Fruit fly (Drosophila melanogaster) whole organism, wandering third instar larva: Measurements from ENCODE around the gene sphe.

Experiments
- Abd-B ChIP-seq: fragments of >200 bp; optimal IDR thresholded peaks from 2 replicates; lab custom pipeline; 2017; ENCODE audit warnings: missing biosample characterization, missing genetic modification characterization
- CG32264 ChIP-seq: fragments of 200-800 bp; sonication (Bioruptor generic); optimal IDR thresholded peaks from 2 replicates; lab custom pipeline; 2016; ENCODE audit warnings: missing biosample characterization, missing genetic modification characterization
- CG9705 ChIP-seq: fragments of 200-800 bp; sonication (Bioruptor generic); optimal IDR thresholded peaks from 2 replicates; lab custom pipeline; 2018; ENCODE audit warnings: missing biosample characterization, mild to moderate bottlenecking, missing genetic modification characterization
- Dfd ChIP-seq: fragments of >200 bp; optimal IDR thresholded peaks from 2 replicates; lab custom pipeline; 2017; ENCODE audit warnings: missing biosample characterization, missing genetic modification characterization
- Dif ChIP-seq: fragments of 200-275, 200-300 bp; sonication (Bioruptor generic); optimal IDR thresholded peaks from 2 replicates; lab custom pipeline; 2018; ENCODE audit warnings: missing biosample characterization, missing genetic modification characterization; ENCODE audit not compliant: partially characterized antibody
- GATAd ChIP-seq: sonication (Bioruptor generic); optimal IDR thresholded peaks from 2 replicates; lab custom pipeline; 2016; ENCODE audit warnings: missing biosample characterization, missing genetic modification characterization
- Hnf4 ChIP-seq: fragments of 200-800 bp; sonication (Bioruptor generic); optimal IDR thresholded peaks from 2 replicates; lab custom pipeline; 2016; ENCODE audit warnings: missing biosample characterization, mild to moderate bottlenecking, missing genetic modification characterization
- Hr78 ChIP-seq: fragments of >200 bp; optimal IDR thresholded peaks from 2 replicates; lab custom pipeline; 2017; ENCODE audit warnings: missing biosample characterization, missing genetic modification characterization
- Hr83 ChIP-seq: fragments of 200-300 bp; sonication (Bioruptor generic); optimal IDR thresholded peaks from 2 replicates; lab custom pipeline; 2016; ENCODE audit warnings: missing biosample characterization, mild to moderate bottlenecking, missing genetic modification characterization, moderate library complexity; ENCODE audit not compliant: poor library complexity, severe bottlenecking
- Jra ChIP-seq: sonication (Bioruptor generic); optimal IDR thresholded peaks from 2 replicates; lab custom pipeline; 2016; ENCODE audit warnings: missing biosample characterization, missing genetic modification characterization
- Mio ChIP-seq: sonication (Bioruptor generic); optimal IDR thresholded peaks from 2 replicates; lab custom pipeline; 2016; ENCODE audit warnings: missing biosample characterization, missing genetic modification characterization
- Myc ChIP-seq: fragments of >200 bp; optimal IDR thresholded peaks from 2 replicates; lab custom pipeline; 2017
- N ChIP-seq: fragments of >200 bp; optimal IDR thresholded peaks from 2 replicates; lab custom pipeline; 2018; ENCODE audit warnings: missing biosample characterization, missing external identifiers, missing genetic modification characterization
- OdsH ChIP-seq: fragments of 200-800 bp; sonication (Bioruptor generic); optimal IDR thresholded peaks from 2 replicates; lab custom pipeline; 2016; ENCODE audit warnings: missing biosample characterization, mild to moderate bottlenecking, missing genetic modification characterization
- Rel ChIP-seq, 2 experiments: fragments of 200-800 bp; sonication (Bioruptor generic) in 1 of 2; optimal IDR thresholded peaks; 2 replicates in 1 of 2; 3 replicates in 1 of 2; lab custom pipeline; 2016 to 2019; ENCODE audit warnings: mild to moderate bottlenecking in 2 of 2, missing biosample characterization in 2 of 2, missing genetic modification characterization in 2 of 2, moderate library complexity in 1 of 2
- Sp1 ChIP-seq: fragments of 200-800 bp; sonication (Bioruptor generic); optimal IDR thresholded peaks from 3 replicates; lab custom pipeline; 2019; ENCODE audit warnings: missing biosample characterization, mild to moderate bottlenecking, missing genetic modification characterization, moderate library complexity
- Vsx2 ChIP-seq: fragments of 200-300, 225-300 bp; sonication (Bioruptor generic); optimal IDR thresholded peaks from 2 replicates; lab custom pipeline; 2018; ENCODE audit warnings: missing biosample characterization, missing genetic modification characterization; ENCODE audit not compliant: partially characterized antibody
- dl ChIP-seq, 2 experiments: fragments of 175-275, 200-275 bp in 1 of 2; fragments of 200-275 bp in 1 of 2; sonication (Bioruptor generic); optimal IDR thresholded peaks; lab custom pipeline; 2018; ENCODE audit warnings: mild to moderate bottlenecking in 2 of 2, missing biosample characterization in 2 of 2, missing genetic modification characterization in 2 of 2, moderate library complexity in 2 of 2; ENCODE audit not compliant: partially characterized antibody in 2 of 2, insufficient read depth in 1 of 2
- dmrt93B ChIP-seq: fragments of 200-800 bp; sonication (Bioruptor generic); optimal IDR thresholded peaks from 2 replicates; lab custom pipeline; 2018; ENCODE audit warnings: missing biosample characterization, mild to moderate bottlenecking, missing genetic modification characterization
- dsf ChIP-seq: sonication (Bioruptor generic); optimal IDR thresholded peaks from 2 replicates; lab custom pipeline; 2016; ENCODE audit warnings: missing biosample characterization, missing genetic modification characterization, borderline replicate concordance
- foxo ChIP-seq, 2 experiments: fragments of 200-800 bp; sonication (Bioruptor generic); optimal IDR thresholded peaks; 2 replicates in 1 of 2; 3 replicates in 1 of 2; lab custom pipeline; 2016 to 2017; ENCODE audit warnings: missing biosample characterization in 2 of 2, missing genetic modification characterization in 2 of 2
- fru ChIP-seq: fragments of 200-800 bp; sonication (Bioruptor generic); optimal IDR thresholded peaks from 3 replicates; lab custom pipeline; 2016; ENCODE audit warnings: missing biosample characterization, mild to moderate bottlenecking, missing genetic modification characterization
- h ChIP-seq: fragments of 200-800 bp; sonication (Bioruptor generic); optimal IDR thresholded peaks from 3 replicates; lab custom pipeline; 2016; ENCODE audit warnings: missing biosample characterization, mild to moderate bottlenecking, missing genetic modification characterization
- jim ChIP-seq: fragments of 175-275, 200-325 bp; sonication (Bioruptor generic); optimal IDR thresholded peaks from 2 replicates; lab custom pipeline; 2016; ENCODE audit warnings: missing biosample characterization, mild to moderate bottlenecking, missing genetic modification characterization
- lola ChIP-seq: fragments of >200 bp; optimal IDR thresholded peaks from 2 replicates; lab custom pipeline; 2017; ENCODE audit warnings: missing biosample characterization, missing genetic modification characterization
- pan ChIP-seq: fragments of >200 bp; optimal IDR thresholded peaks from 2 replicates; lab custom pipeline; 2017
- psq ChIP-seq: fragments of 200-800 bp; sonication (Bioruptor generic); optimal IDR thresholded peaks from 3 replicates; lab custom pipeline; 2017; ENCODE audit warnings: missing biosample characterization, mild to moderate bottlenecking, missing genetic modification characterization, moderate library complexity
- rgr ChIP-seq: fragments of 200-800 bp; sonication (Bioruptor generic); optimal IDR thresholded peaks from 3 replicates; lab custom pipeline; 2016; ENCODE audit warnings: missing biosample characterization, mild to moderate bottlenecking, missing genetic modification characterization
- sage ChIP-seq: fragments of 200-800 bp; sonication (Bioruptor generic); optimal IDR thresholded peaks from 2 replicates; lab custom pipeline; 2016; ENCODE audit warnings: missing biosample characterization, mild to moderate bottlenecking, missing genetic modification characterization
- sv ChIP-seq: fragments of 200-800 bp; sonication (Bioruptor generic); optimal IDR thresholded peaks from 3 replicates; lab custom pipeline; 2016; ENCODE audit warnings: missing biosample characterization, missing genetic modification characterization

The sphe gene

dm6 chrX:16697882-16698571 lies 3.7 kb downstream of the sphe start:
- TF ChIP-seq Abd-B (no peak), foxo (GFP tag; optimal IDR thresholded peaks at IDR 0.05; lab: Kevin White, UChicago) (no peak), lola (GFP tag; lab: Kevin White, UChicago) (no peak), rgr (GFP tag; lab: Kevin White, UChicago) (no peak), sage (GFP tag; lab: Kevin White, UChicago) (no peak), Hr78 (GFP tag; lab: Kevin White, UChicago) (no peak), Jra (GFP tag; lab: Kevin White, UChicago) (no peak)

- no peak for TF ChIP-seq rgr (GFP tag; lab: Kevin White, UChicago)
- TF ChIP-seq Hnf4 (GFP tag; lab: Kevin White, UChicago): no peak
- TF ChIP-seq sv (GFP tag; lab: Kevin White, UChicago): no peak
- no peak for TF ChIP-seq Hr83 (GFP tag; lab: Kevin White, UChicago)
- no peak for TF ChIP-seq CG32264 (GFP tag; lab: Kevin White, UChicago)
- TF ChIP-seq Hr78 (GFP tag; lab: Kevin White, UChicago): no peak
- TF ChIP-seq dmrt93B (GFP tag; lab: Kevin White, UChicago): no peak
- TF ChIP-seq Rel (GFP tag; optimal IDR thresholded peaks at IDR 0.05; lab: Kevin White, UChicago): no peak
- TF ChIP-seq Rel (tag; optimal IDR thresholded peaks at IDR 0.05; lab: Kevin White, UChicago): no peak
- TF ChIP-seq Mio: no peak
- TF ChIP-seq foxo (GFP tag; optimal IDR thresholded peaks at IDR 0.05; lab: Kevin White, UChicago): no peak
- no peak for TF ChIP-seq jim (GFP tag; lab: Kevin White, UChicago)
- TF ChIP-seq Myc (lab: Kevin White, UChicago): no peak
- no peak for TF ChIP-seq pan (lab: Kevin White, UChicago)
- TF ChIP-seq Abd-B: no peak
- TF ChIP-seq N (GFP tag; lab: Kevin White, UChicago): no peak
- no peak for TF ChIP-seq dsf (GFP tag; lab: Kevin White, UChicago)
- no peak for TF ChIP-seq CG9705
- no peak for TF ChIP-seq Dfd (GFP tag; lab: Kevin White, UChicago)
- TF ChIP-seq h (GFP tag; lab: Kevin White, UChicago): no peak
- TF ChIP-seq Jra (GFP tag; lab: Kevin White, UChicago): no peak
These were observed 4.9 kb downstream of the sphe start for dm6 chrX:16696614-16697519.

dm6 chrX:16695658-16696181 lies 6.1 kb downstream of the sphe start, which contains the start of gene CG4678:
Gene CG4678 (plus strand): TSS chrX:16696131.
- no peak for TF ChIP-seq CG32264 (GFP tag; lab: Kevin White, UChicago)
- TF ChIP-seq Vsx2: peak; percentile 66
- no peak for TF ChIP-seq Abd-B
- TF ChIP-seq Hnf4 (GFP tag; lab: Kevin White, UChicago): no peak
- TF ChIP-seq GATAd (GFP tag; lab: Kevin White, UChicago): no peak
- no peak for TF ChIP-seq Hr83 (GFP tag; lab: Kevin White, UChicago)
- TF ChIP-seq dmrt93B (GFP tag; lab: Kevin White, UChicago): no peak
- TF ChIP-seq Sp1: no peak
- no peak for TF ChIP-seq N (GFP tag; lab: Kevin White, UChicago)
- TF ChIP-seq OdsH: no peak
- no peak for TF ChIP-seq lola (GFP tag; lab: Kevin White, UChicago)
- TF ChIP-seq psq (GFP tag; lab: Kevin White, UChicago): no peak
- TF ChIP-seq dl (GFP tag; optimal IDR thresholded peaks at IDR 0.05; lab: Kevin White, UChicago; ENCODE audit: insufficient read depth in 1 of 2, partially characterized antibody in 2 of 2): peak; percentile 53 to 80
- TF ChIP-seq h (GFP tag; lab: Kevin White, UChicago): no peak
- TF ChIP-seq Dif: peak; percentile 96
- TF ChIP-seq fru (GFP tag; lab: Kevin White, UChicago): no peak
